Worm (Caenorhabditis elegans): ENCODE measurements around the gene F56A8.4.

F56A8.4 gene

ce11 chrIII:13268856-13269255 lies 5.8 kb downstream of the F56A8.4 start, which contains the start of gene cpf-2 (continued):
- TF ChIP-seq arid-1 (GFP tag; conservative IDR thresholded peaks at IDR 0.05) (0 out of 2 replicates have a peak, but pooled peaks have one; percentile 27), lim-7 (GFP tag; IDR thresholded peaks at IDR 0.05) (peak; percentile 63; the same call in 1 of the 2 replicates), hmg-1.1 (GFP tag; IDR thresholded peaks at IDR 0.05) (peak; percentile 78), nhr-48 (tag; optimal IDR thresholded peaks at IDR 0.05) (peak; percentile 42), lin-15B (tag; optimal IDR thresholded peaks at IDR 0.05) (no peak), T20F7.1 (GFP tag; optimal IDR thresholded peaks at IDR 0.05) (no peak), nhr-28 (tag; optimal IDR thresholded peaks at IDR 0.05) (no peak), Y48G9A.11 (GFP tag; IDR thresholded peaks at IDR 0.05) (no peak), F26F4.8 (GFP tag; conservative IDR thresholded peaks at IDR 0.05) (no peak), lir-3 (tag; optimal IDR thresholded peaks at IDR 0.05) (no peak), saeg-2 (GFP tag; IDR thresholded peaks at IDR 0.05) (0 out of 2 replicates have a peak, but pooled peaks have one; percentile 25), zfp-3 (GFP tag; conservative IDR thresholded peaks at IDR 0.05) (no peak), nhr-102 (tag; optimal IDR thresholded peaks at IDR 0.05) (peak; percentile 40), pqm-1 (tag; optimal IDR thresholded peaks at IDR 0.05) (no peak), zip-2 (tag; optimal IDR thresholded peaks at IDR 0.05) (peak; percentile 6), nhr-77 (tag; optimal IDR thresholded peaks at IDR 0.05) (no peak), nhr-76 (tag; optimal IDR thresholded peaks at IDR 0.05) (no peak), tra-1 (GFP tag; IDR thresholded peaks at IDR 0.05) (no peak), mep-1 (tag; optimal IDR thresholded peaks at IDR 0.05) (peak; percentile 73), nhr-41 (GFP tag; IDR thresholded peaks at IDR 0.05) (no peak), dmd-8 (GFP tag; IDR thresholded peaks at IDR 0.05) (no peak), ceh-20 (GFP tag; IDR thresholded peaks at IDR 0.05) (no peak), hlh-30 (tag; optimal IDR thresholded peaks at IDR 0.05; ENCODE audit: insufficient read depth) (peak; percentile 45), nhr-42 (GFP tag; IDR thresholded peaks at IDR 0.05) (0 out of 2 replicates have a peak, but pooled peaks have one; percentile 59), nhr-6 (tag; optimal IDR thresholded peaks at IDR 0.05) (peak; percentile 61), tag-97 (GFP tag; IDR thresholded peaks at IDR 0.05) (no peak), skn-1 (tag; optimal IDR thresholded peaks at IDR 0.05) (no peak), nhr-111 (GFP tag; optimal IDR thresholded peaks at IDR 0.05) (no peak), mdl-1 (tag; optimal IDR thresholded peaks at IDR 0.05) (no peak), nhr-11 (tag; optimal IDR thresholded peaks at IDR 0.05) (no peak), fkh-10 (GFP tag; optimal IDR thresholded peaks at IDR 0.05) (peak; percentile 40), unc-62 (GFP tag; optimal IDR thresholded peaks at IDR 0.05 in 1 of 2) (peak in 1 of 2 experiments; percentile 74), unc-62 (tag; optimal IDR thresholded peaks at IDR 0.05) (no peak), daf-16 (GFP tag; optimal IDR thresholded peaks at IDR 0.05) (peak in 1 of 2 experiments; percentile 3), daf-16 (tag; optimal IDR thresholded peaks at IDR 0.05) (peak; percentile 52), mdt-29 (GFP tag; IDR thresholded peaks at IDR 0.05) (no peak), F49E8.2 (tag; optimal IDR thresholded peaks at IDR 0.05; ENCODE audit: borderline replicate concordance) (no peak), madf-9 (GFP tag; conservative IDR thresholded peaks at IDR 0.05) (no peak)

ce11 chrIII:13270896-13271295 lies 7.8 kb downstream of the F56A8.4 start:
- TF ChIP-seq tra-1 (GFP tag; IDR thresholded peaks at IDR 0.05) (no peak), lsy-2 (tag; optimal IDR thresholded peaks at IDR 0.05) (peak in 1 of 2 experiments; percentile 57), F37D6.2 (tag; optimal IDR thresholded peaks at IDR 0.05) (peak; percentile 3), mes-2 (tag; optimal IDR thresholded peaks at IDR 0.05; ENCODE audit: poor library complexity, severe bottlenecking) (peak; percentile 17), unc-62 (GFP tag; optimal IDR thresholded peaks at IDR 0.05 in 1 of 2) (peak in 1 of 2 experiments; percentile 97), unc-62 (tag; optimal IDR thresholded peaks at IDR 0.05) (no peak), nhr-41 (GFP tag; IDR thresholded peaks at IDR 0.05) (no peak), rbr-2 (tag; optimal IDR thresholded peaks at IDR 0.05) (peak; percentile 19), mep-1 (tag; optimal IDR thresholded peaks at IDR 0.05) (peak; percentile 34), Y105C5A.15 (GFP tag; IDR thresholded peaks at IDR 0.05) (no peak), mdl-1 (tag; optimal IDR thresholded peaks at IDR 0.05) (peak in 1 of 2 experiments; percentile 10), hmg-1.1 (GFP tag; IDR thresholded peaks at IDR 0.05) (peak; percentile 14; the same call in 1 of the 2 replicates), aha-1 (tag) (peak; percentile 48), fkh-10 (GFP tag; optimal IDR thresholded peaks at IDR 0.05) (peak; percentile 53)
